Fruit fly (Drosophila melanogaster) whole organism, embryonic: ENCODE measurements around the gene Vm26Ab.

Experiments used
- Asciz ChIP-seq: fragments of 200-800 bp; sonication (Bioruptor generic); optimal IDR thresholded peaks from 2 replicates; lab custom pipeline; 2017; ENCODE audit warnings: missing biosample characterization, mild to moderate bottlenecking, missing genetic modification characterization, missing genetic modification reagents
- Atf6 ChIP-seq: fragments of 200-800 bp; sonication (Bioruptor generic); IDR thresholded peaks from 2 replicates; pipeline ENCODE4 v1.3.6; 2022; ENCODE audit warnings: missing biosample characterization, missing genetic modification characterization
- CG11093 ChIP-seq: fragments of 200-800 bp; sonication (Bioruptor generic); IDR thresholded peaks from 3 replicates; pipeline ENCODE4 v1.3.6; 2022; ENCODE audit warnings: missing biosample characterization, missing genetic modification characterization
- CG12219 ChIP-seq: fragments of 200-800 bp; sonication (Bioruptor generic); optimal IDR thresholded peaks from 3 replicates; lab custom pipeline; 2018; ENCODE audit warnings: missing biosample characterization, mild to moderate bottlenecking, missing genetic modification characterization
- CG13624 ChIP-seq: fragments of 200-800 bp; sonication (Bioruptor generic); optimal IDR thresholded peaks from 2 replicates; lab custom pipeline; 2016; ENCODE audit warnings: missing biosample characterization, missing genetic modification characterization
- CG14667 ChIP-seq: fragments of 200-800 bp; sonication (Bioruptor generic); IDR thresholded peaks from 2 replicates; pipeline ENCODE4 v1.3.6; 2022; ENCODE audit warnings: missing biosample characterization, missing genetic modification characterization
- CG17912 ChIP-seq: fragments of 200-800 bp; sonication (Bioruptor generic); optimal IDR thresholded peaks from 2 replicates; lab custom pipeline; 2018; ENCODE audit warnings: missing biosample characterization, mild to moderate bottlenecking, missing genetic modification characterization
- CG30020 ChIP-seq: fragments of 200-800 bp; optimal IDR thresholded peaks from 2 replicates; lab custom pipeline; 2019; ENCODE audit warnings: missing biosample characterization, mild to moderate bottlenecking, missing genetic modification characterization, moderate library complexity
- CG31224 ChIP-seq: fragments of 200-800 bp; sonication (Bioruptor generic); IDR thresholded peaks from 2 replicates; pipeline ENCODE4 v1.3.6; 2022; ENCODE audit warnings: missing biosample characterization, missing genetic modification characterization
- CG33557 ChIP-seq: fragments of 200-800 bp; sonication (Bioruptor generic); optimal IDR thresholded peaks from 2 replicates; lab custom pipeline; 2019; ENCODE audit warnings: missing biosample characterization, mild to moderate bottlenecking, missing genetic modification characterization, moderate library complexity
- CG34224 ChIP-seq: fragments of 200-800 bp; sonication (Bioruptor generic); IDR thresholded peaks from 3 replicates; pipeline ENCODE4 v1.3.6; 2022; ENCODE audit warnings: missing biosample characterization, missing genetic modification characterization; ENCODE audit not compliant: partially characterized antibody
- CG34422 ChIP-seq: fragments of 200-800 bp; sonication (Bioruptor generic); IDR thresholded peaks from 3 replicates; pipeline ENCODE4 v1.3.6; 2022; ENCODE audit warnings: missing biosample characterization, missing genetic modification characterization
- CG4424 ChIP-seq: fragments of 200-800 bp; sonication (Bioruptor generic); optimal IDR thresholded peaks from 3 replicates; lab custom pipeline; 2016; ENCODE audit warnings: missing biosample characterization, missing genetic modification characterization
- CG7786 ChIP-seq: fragments of 200-800 bp; sonication (Bioruptor generic); optimal IDR thresholded peaks from 2 replicates; lab custom pipeline; 2016; ENCODE audit warnings: missing biosample characterization, missing genetic modification characterization
- CG7963 ChIP-seq: fragments of 200-800 bp; sonication (Bioruptor generic); IDR thresholded peaks from 3 replicates; pipeline ENCODE4 v1.3.6; 2022; ENCODE audit warnings: missing biosample characterization, missing genetic modification characterization; ENCODE audit not compliant: partially characterized antibody
- CG9817 ChIP-seq: fragments of 200-800 bp; sonication (Bioruptor generic); optimal IDR thresholded peaks from 2 replicates; lab custom pipeline; 2018; ENCODE audit warnings: missing biosample characterization, mild to moderate bottlenecking, missing genetic modification characterization, moderate library complexity
- Camta ChIP-seq: fragments of 200-800 bp; sonication (Bioruptor generic); optimal IDR thresholded peaks from 2 replicates; lab custom pipeline; 2016; ENCODE audit warnings: missing biosample characterization, missing genetic modification characterization
- Dip2 ChIP-seq: fragments of 200-800 bp; sonication (Bioruptor generic); IDR thresholded peaks from 2 replicates; pipeline ENCODE4 v1.3.6; 2022; ENCODE audit warnings: missing biosample characterization, missing genetic modification characterization
- ERR ChIP-seq: fragments of 200-800 bp; sonication (Bioruptor generic); optimal IDR thresholded peaks from 2 replicates; lab custom pipeline; 2016; ENCODE audit warnings: missing biosample characterization, missing genetic modification characterization
- Hand ChIP-seq: fragments of 200-800 bp; sonication (Bioruptor generic); optimal IDR thresholded peaks from 2 replicates; lab custom pipeline; 2017; ENCODE audit warnings: mild to moderate bottlenecking, missing biosample characterization, missing genetic modification reagents, missing genetic modification characterization
- HmgZ ChIP-seq: fragments of 200-800 bp; sonication (Bioruptor generic); optimal IDR thresholded peaks from 2 replicates; lab custom pipeline; 2018; ENCODE audit warnings: missing biosample characterization, mild to moderate bottlenecking, missing genetic modification characterization
- Hmr ChIP-seq: fragments of 200-800 bp; sonication (Bioruptor generic); optimal IDR thresholded peaks from 3 replicates; lab custom pipeline; 2017; ENCODE audit warnings: mild to moderate bottlenecking, missing biosample characterization, missing genetic modification reagents, missing genetic modification characterization
- NK7.1 ChIP-seq: fragments of 200-800 bp; sonication (Bioruptor generic); optimal IDR thresholded peaks from 3 replicates; lab custom pipeline; 2016; ENCODE audit warnings: missing biosample characterization, missing genetic modification characterization
- Nf-YB ChIP-seq: fragments of 200-800 bp; sonication (Bioruptor generic); optimal IDR thresholded peaks from 3 replicates; lab custom pipeline; 2019; ENCODE audit warnings: missing biosample characterization, mild to moderate bottlenecking, missing genetic modification characterization, moderate library complexity
- Nf-YC ChIP-seq: fragments of 200-800 bp; optimal IDR thresholded peaks from 3 replicates; lab custom pipeline; 2019; ENCODE audit warnings: missing biosample characterization, mild to moderate bottlenecking, missing genetic modification characterization, moderate library complexity
- Oaz ChIP-seq: fragments of 200-800 bp; sonication (Bioruptor generic); IDR thresholded peaks from 2 replicates; pipeline ENCODE4 v1.3.6; 2022; ENCODE audit warnings: missing biosample characterization, missing genetic modification characterization
- Ptx1 ChIP-seq: fragments of 200-800 bp; sonication (Bioruptor generic); IDR thresholded peaks from 2 replicates; pipeline ENCODE4 v1.3.6; 2022; ENCODE audit warnings: missing biosample characterization, missing genetic modification characterization
- Rfx ChIP-seq: fragments of 200-800 bp; sonication (Bioruptor generic); IDR thresholded peaks from 2 replicates; pipeline ENCODE4 v1.3.6; 2022; ENCODE audit warnings: missing biosample characterization, missing genetic modification characterization
- Six4 ChIP-seq: fragments of 200-800 bp; sonication (Bioruptor generic); optimal IDR thresholded peaks from 2 replicates; lab custom pipeline; 2016; ENCODE audit warnings: missing biosample characterization, missing genetic modification characterization
- Sry-β ChIP-seq: fragments of 200-800 bp; sonication (Bioruptor generic); optimal IDR thresholded peaks from 2 replicates; lab custom pipeline; 2018; ENCODE audit warnings: missing biosample characterization, mild to moderate bottlenecking, missing genetic modification characterization, moderate library complexity
- TFAM ChIP-seq: fragments of 200-800 bp; sonication (Bioruptor generic); optimal IDR thresholded peaks from 2 replicates; lab custom pipeline; 2017; ENCODE audit warnings: missing biosample characterization, missing genetic modification characterization, inconsistent platforms
- ab ChIP-seq: fragments of 200-800 bp; sonication (Bioruptor generic); optimal IDR thresholded peaks from 2 replicates; lab custom pipeline; 2016; ENCODE audit warnings: missing biosample characterization, missing genetic modification characterization
- bab2 ChIP-seq: fragments of 200-800 bp; sonication (Bioruptor generic); optimal IDR thresholded peaks from 2 replicates; lab custom pipeline; 2016; ENCODE audit warnings: missing biosample characterization, missing genetic modification characterization
- cato ChIP-seq: fragments of 200-800 bp; sonication (Bioruptor generic); optimal IDR thresholded peaks from 2 replicates; lab custom pipeline; 2016; ENCODE audit warnings: missing biosample characterization, missing genetic modification characterization, borderline replicate concordance
- croc ChIP-seq: fragments of 200-800 bp; sonication (Bioruptor generic); conservative IDR thresholded peaks from 3 replicates; pipeline ENCODE4 v1.3.6; 2022; ENCODE audit warnings: missing biosample characterization, missing genetic modification characterization
- dan ChIP-seq: fragments of 200-800 bp; sonication (Bioruptor generic); IDR thresholded peaks from 2 replicates; pipeline ENCODE4 v1.3.6; 2022; ENCODE audit warnings: missing biosample characterization, missing genetic modification characterization
- dati ChIP-seq: fragments of 200-800 bp; sonication (Bioruptor generic); IDR thresholded peaks from 2 replicates; pipeline ENCODE4 v1.3.6; 2022; ENCODE audit warnings: missing biosample characterization, missing genetic modification characterization
- gem ChIP-seq: fragments of 200-800 bp; sonication (Bioruptor generic); optimal IDR thresholded peaks from 2 replicates; lab custom pipeline; 2019; ENCODE audit warnings: missing biosample characterization, mild to moderate bottlenecking, missing genetic modification characterization, moderate library complexity
- gfzf ChIP-seq: fragments of 200-800 bp; sonication (Bioruptor generic); optimal IDR thresholded peaks from 2 replicates; lab custom pipeline; 2016; ENCODE audit warnings: missing biosample characterization, mild to moderate bottlenecking, missing genetic modification characterization, moderate library complexity
- grau ChIP-seq: fragments of 200-800 bp; optimal IDR thresholded peaks from 3 replicates; lab custom pipeline; 2019; ENCODE audit warnings: missing biosample characterization, mild to moderate bottlenecking, missing genetic modification characterization, moderate library complexity
- gt ChIP-seq: fragments of 200-800 bp; sonication (Bioruptor generic); IDR thresholded peaks from 2 replicates; pipeline ENCODE4 v1.3.6; 2022; ENCODE audit warnings: missing biosample characterization, missing genetic modification characterization
- lab ChIP-seq: fragments of 200-800 bp; sonication (Bioruptor generic); optimal IDR thresholded peaks from 3 replicates; lab custom pipeline; 2017; ENCODE audit warnings: missing biosample characterization, missing genetic modification characterization, mild to moderate bottlenecking, moderate library complexity, missing genetic modification reagents
- lov ChIP-seq, 2 experiments: fragments of 200-800 bp in 1 of 2; fragments of >200 bp in 1 of 2; sonication (Bioruptor generic) in 1 of 2; IDR thresholded peaks in 1 of 2; optimal IDR thresholded peaks in 1 of 2; 2 replicates in 1 of 2; 3 replicates in 1 of 2; pipeline versions ENCODE4 v1.3.6 to Lab custom; 2017 to 2022; ENCODE audit warnings: missing biosample characterization in 1 of 2, missing genetic modification characterization in 1 of 2
- nerfin-1 ChIP-seq: fragments of 200-800 bp; sonication (Bioruptor generic); optimal IDR thresholded peaks from 3 replicates; lab custom pipeline; 2019; ENCODE audit warnings: missing biosample characterization, mild to moderate bottlenecking, missing genetic modification characterization, moderate library complexity
- nom ChIP-seq: fragments of 200-800 bp; sonication (Bioruptor generic); optimal IDR thresholded peaks from 2 replicates; lab custom pipeline; 2017; ENCODE audit warnings: missing biosample characterization, missing genetic modification characterization, mild to moderate bottlenecking, moderate library complexity, missing genetic modification reagents
- pita ChIP-seq: fragments of 200-800 bp; sonication (Bioruptor generic); optimal IDR thresholded peaks from 2 replicates; lab custom pipeline; 2017; ENCODE audit warnings: missing biosample characterization, mild to moderate bottlenecking, missing genetic modification characterization
- ranshi ChIP-seq: fragments of 200-800 bp; sonication (Bioruptor generic); IDR thresholded peaks from 2 replicates; pipeline ENCODE4 v1.3.6; 2022; ENCODE audit warnings: missing biosample characterization, missing genetic modification characterization
- row ChIP-seq: fragments of 200-800 bp; sonication (Bioruptor generic); IDR thresholded peaks from 3 replicates; pipeline ENCODE4 v1.3.6; 2022; ENCODE audit warnings: missing biosample characterization, missing genetic modification characterization
- tll ChIP-seq, 2 experiments: fragments of 200-800 bp in 1 of 2; fragments of >200 bp in 1 of 2; sonication (Bioruptor generic) in 1 of 2; optimal IDR thresholded peaks; 2 replicates each; lab custom pipeline; 2017 to 2019; ENCODE audit warnings: missing biosample characterization in 2 of 2, missing genetic modification characterization in 2 of 2, mild to moderate bottlenecking in 1 of 2, moderate library complexity in 1 of 2
- yki ChIP-seq: fragments of >200 bp; optimal IDR thresholded peaks from 3 replicates; lab custom pipeline; 2018

Vm26Ab gene

dm6 chr2L:5997609-5998229 is 40.9 kb downstream of the Vm26Ab start (continued):
- TF ChIP-seq Ptx1 (GFP tag; lab: Robert Waterston, UW) (no peak), Oaz (no peak), CG13624 (GFP tag; lab: Kevin White, UChicago) (peak; percentile 3), grau (peak; percentile 34), pita (GFP tag; lab: Kevin White, UChicago) (no peak), Hand (GFP tag; lab: Kevin White, UChicago) (no peak), CG17912 (GFP tag; lab: Kevin White, UChicago) (peak; percentile 41), Asciz (peak; percentile 79), croc (GFP tag; lab: Robert Waterston, UW) (no peak), CG33557 (GFP tag; lab: Kevin White, UChicago) (peak; percentile 66), row (GFP tag; lab: Robert Waterston, UW) (no peak), nom (GFP tag; lab: Kevin White, UChicago) (peak; percentile 79), Six4 (GFP tag; lab: Kevin White, UChicago) (no peak), ERR (GFP tag; lab: Kevin White, UChicago) (no peak), CG11093 (GFP tag; lab: Robert Waterston, UW) (no peak), Atf6 (GFP tag; lab: Robert Waterston, UW) (0 out of 2 replicates have a peak, but pooled peaks have one; percentile 34), Nf-YB (peak; percentile 39), Sry-β (GFP tag; lab: Kevin White, UChicago) (peak; percentile 45), Dip2 (GFP tag; lab: Robert Waterston, UW) (no peak), ab (GFP tag; lab: Kevin White, UChicago) (no peak), CG34422 (GFP tag; lab: Robert Waterston, UW) (no peak), Hmr (GFP tag; lab: Kevin White, UChicago) (no peak), gem (tag; lab: Kevin White, UChicago) (no peak), CG7786 (no peak), Rfx (GFP tag; lab: Robert Waterston, UW) (peak; percentile 28; the same call in 1 of the 2 replicates), gfzf (no peak), yki (lab: Kevin White, UChicago) (no peak), CG9817 (tag; lab: Kevin White, UChicago) (no peak), lab (GFP tag; lab: Kevin White, UChicago) (peak; percentile 88), CG12219 (GFP tag; lab: Kevin White, UChicago) (peak; percentile 73), Camta (GFP tag; lab: Kevin White, UChicago) (no peak), nerfin-1 (peak; percentile 72), gt (0 out of 2 replicates have a peak, but pooled peaks have one; percentile 34), CG31224 (no peak), CG4424 (GFP tag; lab: Kevin White, UChicago) (no peak), CG14667 (GFP tag; lab: Robert Waterston, UW) (no peak), CG7963 (GFP tag; lab: Robert Waterston, UW) (no peak), CG30020 (tag; lab: Kevin White, UChicago) (no peak), lov (optimal IDR thresholded peaks at IDR 0.05; lab: Kevin White, UChicago) (no peak), lov (GFP tag; IDR thresholded peaks at IDR 0.05; lab: Robert Waterston, UW) (no peak), CG34224 (GFP tag; lab: Robert Waterston, UW) (no peak), tll (GFP tag; optimal IDR thresholded peaks at IDR 0.05; lab: Kevin White, UChicago) (no peak), ranshi (GFP tag; lab: Robert Waterston, UW) (peak; percentile 23; the same call in 1 of the 2 replicates), HmgZ (tag; lab: Kevin White, UChicago) (peak; percentile 41), dati (GFP tag; lab: Robert Waterston, UW) (no peak), NK7.1 (no peak), cato (GFP tag; lab: Kevin White, UChicago) (no peak), TFAM (GFP tag; lab: Kevin White, UChicago) (peak; percentile 15), bab2 (GFP tag; lab: Kevin White, UChicago) (no peak), Nf-YC (tag; lab: Kevin White, UChicago) (peak; percentile 67), dan (GFP tag; lab: Robert Waterston, UW) (no peak)
